Worm (Caenorhabditis elegans) whole organism, young adult: ENCODE data around the gene srg-60.

Experiments used
- B0019.2 ChIP-seq: fragments of 200-800 bp; sonication (Bioruptor generic); conservative IDR thresholded peaks from 2 replicates; pipeline ENCODE4 v1.3.6; 2022; ENCODE audit warnings: missing genetic modification reagents, missing genetic modification characterization, missing compliant biosample characterization
- B0336.3 ChIP-seq: fragments of 200-800 bp; sonication (Bioruptor generic); IDR thresholded peaks from 2 replicates; pipeline ENCODE4 v1.3.6; 2022; ENCODE audit warnings: missing genetic modification characterization, missing compliant biosample characterization
- F49E8.2 ChIP-seq: sonication (generic microtip); optimal IDR thresholded peaks from 3 replicates; lab custom pipeline; 2017; ENCODE audit warnings: missing genetic modification characterization, mild to moderate bottlenecking, missing compliant biosample characterization, antibody characterized with exemption, moderate library complexity; ENCODE audit not compliant: insufficient read depth
- attf-6 ChIP-seq: fragments of 200-800 bp; sonication (Bioruptor generic); IDR thresholded peaks from 2 replicates; pipeline ENCODE4 v1.3.6; 2022; ENCODE audit warnings: missing genetic modification reagents, missing genetic modification characterization, missing compliant biosample characterization
- bed-1 ChIP-seq: fragments of 200-800 bp; sonication (Bioruptor generic); IDR thresholded peaks from 2 replicates; pipeline ENCODE4 v1.3.6; 2022; ENCODE audit warnings: missing genetic modification reagents, missing genetic modification characterization, missing compliant biosample characterization
- dox-1 ChIP-seq: fragments of 200-800 bp; sonication (Bioruptor generic); IDR thresholded peaks from 2 replicates; pipeline ENCODE4 v1.3.6; 2022; ENCODE audit warnings: missing genetic modification reagents, missing genetic modification characterization, missing compliant biosample characterization
- egl-18 ChIP-seq: fragments of 200-800 bp; sonication (Bioruptor generic); IDR thresholded peaks from 2 replicates; pipeline ENCODE4 v1.3.6; 2022; ENCODE audit warnings: missing genetic modification reagents, missing genetic modification characterization, missing compliant biosample characterization
- lin-35 ChIP-seq, 3 experiments: fragments of 150-350 bp in 2 of 3; sonication (generic microtip) in 1 of 3; optimal IDR thresholded peaks; 2 replicates each; lab custom pipeline; 2014 to 2018; ENCODE audit warnings: missing biosample characterization in 3 of 3, missing genetic modification characterization in 3 of 3, missing genetic modification reagents in 3 of 3
- lir-1 ChIP-seq: fragments of 200-800 bp; sonication (Bioruptor generic); conservative IDR thresholded peaks from 2 replicates; pipeline ENCODE4 v1.3.6; 2022; ENCODE audit warnings: missing genetic modification reagents, missing genetic modification characterization, missing compliant biosample characterization
- lsl-1 ChIP-seq: fragments of 200-800 bp; sonication (Bioruptor generic); optimal IDR thresholded peaks from 2 replicates; lab custom pipeline; 2018; ENCODE audit warnings: mild to moderate bottlenecking, missing genetic modification characterization, moderate library complexity, missing compliant biosample characterization
- madf-3 ChIP-seq: fragments of 200-800 bp; sonication (Bioruptor generic); IDR thresholded peaks from 2 replicates; pipeline ENCODE4 v1.3.6; 2022; ENCODE audit warnings: missing genetic modification reagents, missing genetic modification characterization, missing compliant biosample characterization
- mxl-1 ChIP-seq: sonication (generic microtip); optimal IDR thresholded peaks from 2 replicates; lab custom pipeline; 2016; ENCODE audit warnings: missing genetic modification characterization, missing compliant biosample characterization
- nhr-120 ChIP-seq: fragments of 200-800 bp; sonication (Bioruptor generic); IDR thresholded peaks from 2 replicates; pipeline ENCODE4 v1.3.6; 2022; ENCODE audit warnings: missing genetic modification characterization, missing compliant biosample characterization
- nhr-80 ChIP-seq: sonication (generic microtip); optimal IDR thresholded peaks from 2 replicates; lab custom pipeline; 2016; ENCODE audit warnings: missing genetic modification characterization, missing compliant biosample characterization
- nhr-90 ChIP-seq: sonication (generic microtip); optimal IDR thresholded peaks from 2 replicates; lab custom pipeline; 2016; ENCODE audit warnings: missing genotype, mild to moderate bottlenecking, missing genetic modification characterization, missing compliant biosample characterization
- snpc-1.3 ChIP-seq: sonication (generic microtip); optimal IDR thresholded peaks from 2 replicates; lab custom pipeline; 2017; ENCODE audit warnings: missing genetic modification characterization, mild to moderate bottlenecking, missing compliant biosample characterization, antibody characterized with exemption, moderate library complexity, missing genotype, missing genetic modification reagents; ENCODE audit not compliant: insufficient read depth
- somi-1 ChIP-seq: fragments of 200-800 bp; sonication (Bioruptor generic); optimal IDR thresholded peaks from 2 replicates; lab custom pipeline; 2018; ENCODE audit warnings: mild to moderate bottlenecking, missing genetic modification characterization, missing compliant biosample characterization
- tlf-1 ChIP-seq: fragments of 200-800 bp; sonication (Bioruptor generic); optimal IDR thresholded peaks from 2 replicates; lab custom pipeline; 2018; ENCODE audit warnings: mild to moderate bottlenecking, missing genetic modification characterization, missing compliant biosample characterization
- zim-3 ChIP-seq: sonication (generic microtip); optimal IDR thresholded peaks from 2 replicates; lab custom pipeline; 2017; ENCODE audit warnings: mild to moderate bottlenecking, missing genetic modification characterization, moderate library complexity, missing compliant biosample characterization
- ztf-6 ChIP-seq: fragments of 200-800 bp; sonication (Bioruptor generic); IDR thresholded peaks from 2 replicates; pipeline ENCODE4 v1.3.6; 2022; ENCODE audit warnings: missing genetic modification reagents, missing genetic modification characterization, missing compliant biosample characterization

Gene srg-60

DNA sequence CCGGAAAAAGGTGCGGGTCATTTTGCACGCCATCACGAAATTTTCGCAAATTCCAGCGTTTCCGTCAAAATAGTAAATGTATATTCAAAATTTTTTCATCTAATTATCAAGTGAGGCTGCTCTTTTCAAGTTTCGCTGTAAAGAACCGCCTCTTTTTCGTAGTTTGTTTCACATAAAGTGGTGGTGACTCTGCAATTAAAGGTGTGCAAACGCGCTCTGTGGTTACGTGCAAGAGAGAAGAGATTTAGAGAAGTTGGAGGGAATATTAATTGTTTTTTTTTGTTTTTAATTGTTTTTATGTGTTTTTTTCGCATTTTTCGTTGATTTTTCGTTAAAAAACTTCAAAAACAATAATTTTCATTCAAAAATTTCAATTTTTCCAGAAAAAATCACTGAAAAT is 49.9 kb downstream of the srg-60 start, which contains the start of gene W02G9.3 (continued):
- TF ChIP-seq tlf-1 (GFP tag; lab: Kevin White, UChicago) (no peak), mxl-1 (no peak), lin-35 (GFP tag; optimal IDR thresholded peaks at IDR 0.05; lab: Kevin White, UChicago) (peak in 1 of 3 experiments; percentile 81), attf-6 (GFP tag; lab: Robert Waterston, UW) (0 out of 2 replicates have a peak, but pooled peaks have one; percentile 13), B0019.2 (GFP tag; lab: Robert Waterston, UW) (no peak), egl-18 (GFP tag; lab: Robert Waterston, UW) (no peak), snpc-1.3 (peak; percentile 55), madf-3 (GFP tag; lab: Robert Waterston, UW) (0 out of 2 replicates have a peak, but pooled peaks have one; percentile 43), dox-1 (GFP tag; lab: Robert Waterston, UW) (peak; percentile 64; the same call in 1 of the 2 replicates), B0336.3 (GFP tag; lab: Robert Waterston, UW) (no peak), lir-1 (GFP tag; lab: Robert Waterston, UW) (no peak), lsl-1 (GFP tag; lab: Kevin White, UChicago) (peak; percentile 58), bed-1 (GFP tag; lab: Robert Waterston, UW) (no peak), nhr-80 (tag; lab: Kevin White, UChicago) (peak; percentile 11), nhr-120 (GFP tag; lab: Robert Waterston, UW) (no peak), somi-1 (GFP tag; lab: Kevin White, UChicago) (no peak), ztf-6 (GFP tag; lab: Robert Waterston, UW) (no peak), zim-3 (tag; lab: Kevin White, UChicago) (no peak), F49E8.2 (peak; percentile 60), nhr-90 (no peak)
- TF ChIP-seq, all 124 proteins: peak for 35
